Worm (Caenorhabditis elegans): Measurements from ENCODE around the gene sru-12.

sru-12 gene

ce11 chrIV:13601428-13601827 is 18.4 kb downstream of the sru-12 start (continued):
- TF ChIP-seq ceh-100 (GFP tag; IDR thresholded peaks at IDR 0.05) (peak; percentile 14; the same call in 1 of the 2 replicates), F39B2.1 (GFP tag; IDR thresholded peaks at IDR 0.05) (no peak), pbrm-1 (GFP tag; IDR thresholded peaks at IDR 0.05) (peak; percentile 84)

ce11 chrIV:13601973-13602669 is 19.1 kb downstream of the sru-12 start, which contains the start of gene Y45F10B.59:
Gene Y45F10B.59 (plus strand): TSS chrIV:13602619.
- peak; percentile 57 for TF ChIP-seq D2030.7 (GFP tag; IDR thresholded peaks at IDR 0.05)
- peak; percentile 94 for TF ChIP-seq attf-6 (GFP tag; IDR thresholded peaks at IDR 0.05)
- 0 out of 2 replicates have a peak, but pooled peaks have one; percentile 35 for TF ChIP-seq ekl-4 (GFP tag; IDR thresholded peaks at IDR 0.05)
- peak; percentile 68 for TF ChIP-seq tbp1 (GFP tag; optimal IDR thresholded peaks at IDR 0.05)
- TF ChIP-seq snpc-4 (GFP tag; optimal IDR thresholded peaks at IDR 0.05): peak; percentile 92
- TF ChIP-seq snpc-4 (tag; optimal IDR thresholded peaks at IDR 0.05): peak; percentile 90 to 94 (median 92)
- TF ChIP-seq ztf-22 (GFP tag; optimal IDR thresholded peaks at IDR 0.05): no peak
- peak; percentile 81 for TF ChIP-seq snpc-1.3 (tag; optimal IDR thresholded peaks at IDR 0.05; ENCODE audit: insufficient read depth)
- TF ChIP-seq hsf-1 (GFP tag; IDR thresholded peaks at IDR 0.05): 0 out of 2 replicates have a peak, but pooled peaks have one; percentile 20
- peak; percentile 84 for TF ChIP-seq snpc-3.4 (tag; optimal IDR thresholded peaks at IDR 0.05)
- no peak for TF ChIP-seq C06A6.2 (GFP tag; conservative IDR thresholded peaks at IDR 0.05)
- no peak for TF ChIP-seq pha-4 (tag; optimal IDR thresholded peaks at IDR 0.05)
- peak; percentile 97 for TF ChIP-seq hmg-1.2 (GFP tag; IDR thresholded peaks at IDR 0.05)
- 0 out of 2 replicates have a peak, but pooled peaks have one; percentile 16 for TF ChIP-seq rcor-1 (GFP tag; IDR thresholded peaks at IDR 0.05)
- no peak for TF ChIP-seq lag-1 (GFP tag; IDR thresholded peaks at IDR 0.05)
- TF ChIP-seq snpc-1.1 (tag; optimal IDR thresholded peaks at IDR 0.05; ENCODE audit: insufficient read depth): peak; percentile 93
- TF ChIP-seq madf-6 (GFP tag; IDR thresholded peaks at IDR 0.05): peak; percentile 65; the same call in 1 of the 2 replicates

- TF ChIP-seq nhr-80 (tag; optimal IDR thresholded peaks at IDR 0.05) (peak; percentile 26), ztf-6 (GFP tag; IDR thresholded peaks at IDR 0.05) (no peak)
Measured at ce11 chrIV:13609755-13610154, 26.7 kb downstream of the sru-12 start, which contains the start of gene C08F11.13. Gene C08F11.13 (minus strand): TSS chrIV:13609892.

- TF ChIP-seq nfyb-1 (GFP tag; IDR thresholded peaks at IDR 0.05) (no peak), madf-3 (GFP tag; IDR thresholded peaks at IDR 0.05) (no peak), hlh-26 (GFP tag; conservative IDR thresholded peaks at IDR 0.05) (no peak), pha-4 (tag; optimal IDR thresholded peaks at IDR 0.05) (no peak), fkh-3 (tag; optimal IDR thresholded peaks at IDR 0.05) (no peak), ztf-18 (tag; optimal IDR thresholded peaks at IDR 0.05) (no peak), C06A6.2 (GFP tag; conservative IDR thresholded peaks at IDR 0.05) (no peak)
Measured at ce11 chrIV:13619203-13619602, 36.2 kb downstream of the sru-12 start, which contains the start of gene C08F11.3. Gene C08F11.3 (plus strand): TSS chrIV:13619503.

- TF ChIP-seq ztf-28 (GFP tag; IDR thresholded peaks at IDR 0.05) (no peak), snpc-4 (GFP tag; optimal IDR thresholded peaks at IDR 0.05) (no peak), snpc-4 (tag; optimal IDR thresholded peaks at IDR 0.05) (peak in 1 of 4 experiments; percentile 29)
Measured at ce11 chrIV:13623533-13623932, 40.5 kb downstream of the sru-12 start, which contains the start of gene C08F11.1. Gene C08F11.1 (plus strand): TSS chrIV:13623833.

ce11 chrIV:13626469-13626868 is 43.5 kb downstream of the sru-12 start, which contains the start of gene sru-21:
Gene sru-21 (plus strand): TSS chrIV:13626769.
- TF ChIP-seq K11D2.4 (GFP tag; IDR thresholded peaks at IDR 0.05) (no peak), D2030.7 (GFP tag; IDR thresholded peaks at IDR 0.05) (no peak), ceh-40 (GFP tag; IDR thresholded peaks at IDR 0.05) (no peak), egl-18 (GFP tag; IDR thresholded peaks at IDR 0.05) (no peak), lsl-1 (GFP tag; optimal IDR thresholded peaks at IDR 0.05) (no peak), pbrm-1 (GFP tag; IDR thresholded peaks at IDR 0.05) (no peak), nhr-179 (tag; optimal IDR thresholded peaks at IDR 0.05) (no peak), cebp-1 (GFP tag; IDR thresholded peaks at IDR 0.05) (no peak), cebp-1 (tag; optimal IDR thresholded peaks at IDR 0.05) (no peak), B0261.1 (tag; optimal IDR thresholded peaks at IDR 0.05) (no peak), nfya-2 (GFP tag; IDR thresholded peaks at IDR 0.05) (no peak), F57A8.1 (GFP tag; optimal IDR thresholded peaks at IDR 0.05) (no peak), unc-130 (GFP tag; optimal IDR thresholded peaks at IDR 0.05) (no peak)
